Worm (Caenorhabditis elegans) whole organism, L4/young adult: ENCODE results near the gene prdm-14.

Source experiments
- W03F9.2 ChIP-seq: fragments of 150-350 bp; optimal IDR thresholded peaks from 2 replicates; lab custom pipeline; 2014; ENCODE audit warnings: missing biosample characterization, missing genetic modification characterization
- dao-5 ChIP-seq: sonication (generic microtip); optimal IDR thresholded peaks from 2 replicates; lab custom pipeline; 2016; ENCODE audit warnings: missing genotype, missing genetic modification characterization, moderate library complexity, missing compliant biosample characterization
- him-1 ChIP-seq: sonication (generic microtip); optimal IDR thresholded peaks from 2 replicates; lab custom pipeline; 2016; ENCODE audit warnings: missing genotype, missing genetic modification reagents, missing genetic modification characterization, missing compliant biosample characterization

DNA sequence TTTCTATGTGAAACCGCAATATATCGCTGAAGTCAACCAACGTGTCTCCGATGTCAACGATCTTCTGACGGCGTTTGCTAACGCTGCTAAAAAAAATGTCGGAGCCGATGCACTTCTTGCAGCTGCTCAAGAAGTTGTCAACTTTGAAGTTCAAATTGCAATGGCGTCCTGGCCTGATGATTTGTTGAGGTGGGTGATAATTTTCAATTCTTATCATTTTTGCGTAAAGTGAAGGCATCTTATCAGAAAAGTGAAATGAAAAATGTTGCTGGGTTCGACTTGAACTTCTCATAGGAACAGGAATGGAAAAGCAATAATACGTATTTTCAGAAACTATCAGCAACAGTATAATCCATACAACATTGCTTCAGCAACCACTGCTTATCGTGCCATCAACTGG lies 9.8 kb upstream of the prdm-14 start:
- TF ChIP-seq dao-5 (tag; lab: Kevin White, UChicago) = no peak
- no peak for TF ChIP-seq him-1
- TF ChIP-seq W03F9.2 (tag; lab: Kevin White, UChicago) = no peak
